Fruit fly (Drosophila melanogaster): ENCODE data around the gene CG1468.

The CG1468 gene

DNA sequence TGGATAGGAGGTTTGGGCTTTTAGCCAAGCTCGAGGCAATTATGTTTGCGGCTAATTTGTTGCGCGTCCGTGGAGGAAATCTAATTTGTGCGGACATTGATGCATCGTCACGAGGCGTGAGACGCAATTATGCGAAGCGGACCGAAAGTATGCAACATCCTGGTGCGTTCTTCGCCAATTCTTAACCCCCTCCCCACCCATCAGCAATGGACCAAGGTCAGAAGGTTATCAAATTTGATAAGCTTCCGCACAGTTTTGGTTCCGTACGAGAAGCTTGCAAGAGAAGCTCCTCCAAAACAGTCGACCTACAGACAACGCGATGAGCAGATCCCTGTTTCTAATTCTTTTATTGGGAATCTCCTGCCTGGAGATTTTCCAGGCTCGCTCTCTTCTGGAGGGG, at the start of gene CG1468:
Gene CG1468 (plus strand): TSS at position 298 of the 400 bp plus-strand sequence.
- TF ChIP-seq Myc (optimal IDR thresholded peaks at IDR 0.05) (peak; percentile 17), Dfd (GFP tag; optimal IDR thresholded peaks at IDR 0.05) (no peak), Hnf4 (GFP tag; optimal IDR thresholded peaks at IDR 0.05) (no peak), OdsH (GFP tag; optimal IDR thresholded peaks at IDR 0.05) (no peak)

DNA sequence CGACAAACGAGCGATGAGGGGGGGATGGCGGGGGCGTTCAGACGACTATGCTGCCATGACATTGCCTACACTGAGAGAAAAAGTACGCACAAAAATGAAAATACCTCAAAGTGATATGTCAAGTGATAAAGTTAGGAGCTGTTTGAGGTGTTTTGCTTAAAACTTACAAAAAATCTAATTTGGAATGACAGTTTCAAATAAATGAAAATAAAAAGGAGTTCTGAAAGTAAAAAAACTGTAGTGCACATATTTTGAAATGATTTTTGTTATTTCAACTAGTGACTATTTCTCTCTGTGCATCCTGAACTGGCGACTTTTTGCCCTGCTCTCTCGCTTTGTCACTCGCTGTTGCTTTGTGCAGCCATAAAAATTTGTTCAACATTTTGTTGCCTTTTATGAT, 48.3 kb upstream of the CG1468 start:
- TF ChIP-seq foxo (GFP tag; optimal IDR thresholded peaks at IDR 0.05), result peak in 1 of 2 experiments; percentile 5
- TF ChIP-seq fru (GFP tag; optimal IDR thresholded peaks at IDR 0.05), result peak; percentile 6
- TF ChIP-seq tai (GFP tag; optimal IDR thresholded peaks at IDR 0.05), result no peak

DNA sequence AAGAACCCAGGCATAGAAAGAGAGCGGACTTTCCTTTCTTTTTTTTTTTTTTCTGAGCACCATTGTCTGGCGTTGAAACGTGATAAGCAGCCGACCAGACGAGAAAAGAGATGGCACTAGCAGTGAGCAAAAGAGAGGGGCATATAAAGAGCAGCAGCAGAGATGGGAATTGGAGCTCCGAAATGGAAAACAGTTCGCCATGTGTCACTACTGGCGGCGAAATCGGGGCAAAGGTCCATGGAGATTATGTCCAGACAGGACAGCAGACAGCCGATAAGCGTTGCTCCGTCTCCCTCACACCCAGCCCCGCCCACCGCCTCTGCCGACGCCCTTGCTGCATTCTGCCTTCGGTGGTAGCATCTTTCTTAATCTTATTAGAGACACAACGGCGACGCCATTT, 45.2 kb upstream of the CG1468 start:
- no peak for TF ChIP-seq Hnf4 (GFP tag; optimal IDR thresholded peaks at IDR 0.05)
- TF ChIP-seq Hr83 (GFP tag; optimal IDR thresholded peaks at IDR 0.05; ENCODE audit: poor library complexity, severe bottlenecking), result no peak
- no peak for TF ChIP-seq usp (GFP tag; optimal IDR thresholded peaks at IDR 0.05)
- no peak for TF ChIP-seq h (GFP tag; optimal IDR thresholded peaks at IDR 0.05)
- no peak for TF ChIP-seq fru (GFP tag; optimal IDR thresholded peaks at IDR 0.05)
- no peak for TF ChIP-seq Myc (optimal IDR thresholded peaks at IDR 0.05)
- TF ChIP-seq woc (GFP tag; optimal IDR thresholded peaks at IDR 0.05), result no peak
- no peak for TF ChIP-seq dl (GFP tag; optimal IDR thresholded peaks at IDR 0.05; ENCODE audit: insufficient read depth in 1 of 2, partially characterized antibody in 2 of 2)
- TF ChIP-seq Dif (GFP tag; optimal IDR thresholded peaks at IDR 0.05; ENCODE audit: partially characterized antibody), result no peak
- no peak for TF ChIP-seq lola (GFP tag; optimal IDR thresholded peaks at IDR 0.05)
- TF ChIP-seq N (GFP tag; optimal IDR thresholded peaks at IDR 0.05), result no peak
- no peak for TF ChIP-seq HLH106 (tag; optimal IDR thresholded peaks at IDR 0.05)

DNA sequence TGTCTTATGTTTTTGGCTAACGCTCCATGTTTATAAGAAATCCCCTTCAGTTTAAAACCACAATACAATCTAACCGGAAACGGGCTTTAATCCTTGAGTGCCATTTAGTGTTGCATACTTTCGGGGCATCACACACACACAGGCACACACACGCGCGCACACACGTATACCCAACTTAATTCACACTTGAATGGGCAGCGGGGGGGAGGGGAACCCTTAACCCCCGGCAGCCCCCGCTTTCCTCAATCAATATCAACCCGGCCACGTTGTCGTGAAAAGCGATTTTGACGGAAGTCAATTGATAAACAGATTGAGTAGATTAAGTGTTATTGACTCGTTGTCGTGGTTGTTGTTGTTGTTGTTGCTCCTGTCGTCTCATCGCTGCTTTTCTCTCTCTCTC, 30.7 kb upstream of the CG1468 start:
- no peak for TF ChIP-seq tai (GFP tag; optimal IDR thresholded peaks at IDR 0.05)
- TF ChIP-seq dmrt93B (GFP tag; optimal IDR thresholded peaks at IDR 0.05), result no peak
- TF ChIP-seq Dfd (GFP tag; optimal IDR thresholded peaks at IDR 0.05), result peak; percentile 14
- no peak for TF ChIP-seq pan (optimal IDR thresholded peaks at IDR 0.05)
- no peak for TF ChIP-seq Sp1 (GFP tag; optimal IDR thresholded peaks at IDR 0.05)

dm6 chrX:9864882-9865281, 13.3 kb upstream of the CG1468 start, which contains the start of gene Ser7:
Ser7 (plus strand) TSS chrX:9865233.
- no peak for TF ChIP-seq sage (GFP tag; optimal IDR thresholded peaks at IDR 0.05)
- no peak for TF ChIP-seq Rel (GFP tag; optimal IDR thresholded peaks at IDR 0.05)
- peak; percentile 31 for TF ChIP-seq Rel (tag; optimal IDR thresholded peaks at IDR 0.05)

DNA sequence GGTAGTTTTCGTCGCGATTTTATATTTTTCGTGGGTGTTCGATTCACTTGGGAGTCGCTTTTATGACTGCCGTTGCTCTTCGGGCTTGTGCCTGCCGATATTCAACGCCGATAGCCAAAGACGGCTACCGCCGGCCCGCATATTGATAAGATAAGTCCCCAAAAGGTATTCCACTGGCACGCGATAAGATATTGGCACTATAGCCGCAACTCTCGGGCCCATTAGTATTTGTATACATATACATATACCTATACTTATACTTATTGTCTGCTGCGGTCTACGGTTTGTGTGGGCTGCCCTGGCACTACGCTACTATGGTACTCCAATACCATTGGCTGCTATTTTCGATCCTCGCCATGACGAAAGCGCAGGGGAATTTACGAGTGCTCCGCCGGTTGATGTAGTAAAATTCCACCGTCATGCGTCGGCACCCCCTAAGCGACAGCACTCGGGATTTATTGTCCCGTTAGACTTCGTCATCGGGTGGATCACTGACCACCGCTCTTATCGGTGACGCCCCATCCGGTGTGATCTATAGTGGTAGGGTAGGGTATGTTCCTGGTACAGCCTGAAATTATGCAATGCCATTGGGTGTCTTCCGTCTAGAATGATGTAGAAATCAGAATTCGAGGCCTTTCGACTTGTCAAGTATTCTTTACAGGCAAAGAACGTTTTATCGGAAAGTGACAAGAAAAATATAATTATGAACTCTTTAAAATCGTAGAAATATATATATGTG, 9.5 kb upstream of the CG1468 start, which contains the start of gene CG45060:
Gene CG45060 (minus strand): TSS at position 59 of the 739 bp plus-strand sequence.
- TF ChIP-seq Vsx2 (GFP tag; optimal IDR thresholded peaks at IDR 0.05; ENCODE audit: partially characterized antibody) (no peak), rgr (GFP tag; optimal IDR thresholded peaks at IDR 0.05) (no peak), foxo (GFP tag; optimal IDR thresholded peaks at IDR 0.05) (no peak), h (GFP tag; optimal IDR thresholded peaks at IDR 0.05) (peak; percentile 75), Abd-B (GFP tag; optimal IDR thresholded peaks at IDR 0.05) (no peak), Rel (GFP tag; optimal IDR thresholded peaks at IDR 0.05) (no peak), Rel (tag; optimal IDR thresholded peaks at IDR 0.05) (peak; percentile 54), pan (optimal IDR thresholded peaks at IDR 0.05) (no peak), tai (GFP tag; optimal IDR thresholded peaks at IDR 0.05) (no peak), HLH106 (tag; optimal IDR thresholded peaks at IDR 0.05) (no peak), Myc (optimal IDR thresholded peaks at IDR 0.05) (peak; percentile 26), dl (GFP tag; optimal IDR thresholded peaks at IDR 0.05; ENCODE audit: insufficient read depth in 1 of 2, partially characterized antibody in 2 of 2) (no peak), N (GFP tag; optimal IDR thresholded peaks at IDR 0.05) (no peak), psq (GFP tag; optimal IDR thresholded peaks at IDR 0.05) (no peak), dsf (GFP tag; optimal IDR thresholded peaks at IDR 0.05; ENCODE audit: borderline replicate concordance) (no peak), dmrt93B (GFP tag; optimal IDR thresholded peaks at IDR 0.05) (no peak), br (GFP tag; optimal IDR thresholded peaks at IDR 0.05) (no peak), CG32264 (GFP tag; optimal IDR thresholded peaks at IDR 0.05) (no peak), sage (GFP tag; optimal IDR thresholded peaks at IDR 0.05) (no peak), CrebA (GFP tag; optimal IDR thresholded peaks at IDR 0.05; ENCODE audit: borderline replicate concordance) (no peak)

All from whole organism, wandering third instar larva.